Fruit fly (Drosophila melanogaster) whole organism, embryonic: ENCODE data around the gene Tango5.

Experiments
- Antp ChIP-seq: fragments of 200-800 bp; sonication (Bioruptor generic); optimal IDR thresholded peaks from 3 replicates; lab custom pipeline; 2016; ENCODE audit warnings: missing biosample characterization, missing genetic modification characterization
- Atf-2 ChIP-seq: fragments of 200-800 bp; sonication (Bioruptor generic); optimal IDR thresholded peaks from 2 replicates; lab custom pipeline; 2016; ENCODE audit warnings: missing biosample characterization, missing genetic modification characterization
- B-H1 ChIP-seq: fragments of 200-800 bp; sonication (Bioruptor generic); IDR thresholded peaks from 3 replicates; pipeline ENCODE4 v1.3.6; 2022; ENCODE audit warnings: missing biosample characterization, missing genetic modification characterization
- CG10959 ChIP-seq: fragments of 200-800 bp; sonication (Bioruptor generic); IDR thresholded peaks from 2 replicates; pipeline ENCODE4 v1.3.6; 2022; ENCODE audit warnings: missing biosample characterization, missing genetic modification characterization
- CG12155 ChIP-seq: fragments of 200-800 bp; sonication (Bioruptor generic); optimal IDR thresholded peaks from 3 replicates; lab custom pipeline; 2016; ENCODE audit warnings: missing biosample characterization, missing genetic modification characterization
- CG12391 ChIP-seq: fragments of 200-800 bp; sonication (Bioruptor generic); optimal IDR thresholded peaks from 3 replicates; lab custom pipeline; 2018; ENCODE audit warnings: missing biosample characterization, mild to moderate bottlenecking, missing genetic modification characterization, moderate library complexity
- CG13424 ChIP-seq: fragments of 200-800 bp; sonication (Bioruptor generic); optimal IDR thresholded peaks from 2 replicates; lab custom pipeline; 2019; ENCODE audit warnings: missing biosample characterization, mild to moderate bottlenecking, missing genetic modification characterization, moderate library complexity
- CG17829 ChIP-seq: fragments of 200-800 bp; optimal IDR thresholded peaks from 2 replicates; lab custom pipeline; 2019; ENCODE audit warnings: missing biosample characterization, mild to moderate bottlenecking, missing genetic modification characterization, moderate library complexity
- CG2116 ChIP-seq: fragments of 200-800 bp; sonication (Bioruptor generic); optimal IDR thresholded peaks from 3 replicates; lab custom pipeline; 2018; ENCODE audit warnings: missing biosample characterization, mild to moderate bottlenecking, missing genetic modification characterization
- CG2712 ChIP-seq: fragments of 200-800 bp; optimal IDR thresholded peaks from 3 replicates; lab custom pipeline; 2019; ENCODE audit warnings: missing biosample characterization, mild to moderate bottlenecking, missing genetic modification characterization, moderate library complexity
- CG3847 ChIP-seq: fragments of 200-800 bp; sonication (Bioruptor generic); IDR thresholded peaks from 2 replicates; pipeline ENCODE4 v1.3.6; 2022; ENCODE audit warnings: missing biosample characterization, missing genetic modification characterization
- CG4328 ChIP-seq: fragments of 200-800 bp; sonication (Bioruptor generic); optimal IDR thresholded peaks from 3 replicates; lab custom pipeline; 2017; ENCODE audit warnings: missing biosample characterization, missing genetic modification reagents, missing genetic modification characterization
- CG43689 ChIP-seq: fragments of 200-800 bp; sonication (Bioruptor generic); IDR thresholded peaks from 2 replicates; pipeline ENCODE4 v1.3.6; 2022; ENCODE audit warnings: missing biosample characterization, missing genetic modification characterization
- CG8290 ChIP-seq, 3 experiments: fragments of 200-800 bp; sonication (Bioruptor generic); optimal IDR thresholded peaks; 2 replicates each; lab custom pipeline; 2016 to 2019; ENCODE audit warnings: missing biosample characterization in 3 of 3, missing genetic modification characterization in 3 of 3, mild to moderate bottlenecking in 2 of 3, moderate library complexity in 1 of 3
- CG8388 ChIP-seq: fragments of 200-800 bp; sonication (Bioruptor generic); optimal IDR thresholded peaks from 2 replicates; lab custom pipeline; 2019; ENCODE audit warnings: missing biosample characterization, mild to moderate bottlenecking, missing genetic modification characterization, moderate library complexity
- Camta ChIP-seq: fragments of 200-800 bp; sonication (Bioruptor generic); optimal IDR thresholded peaks from 2 replicates; lab custom pipeline; 2016; ENCODE audit warnings: missing biosample characterization, missing genetic modification characterization
- D19B ChIP-seq: fragments of 200-800 bp; sonication (Bioruptor generic); optimal IDR thresholded peaks from 2 replicates; lab custom pipeline; 2017; ENCODE audit warnings: missing biosample characterization, mild to moderate bottlenecking, missing genetic modification characterization
- Dbx ChIP-seq: fragments of 200-800 bp; sonication (Bioruptor generic); IDR thresholded peaks from 3 replicates; pipeline ENCODE4 v1.3.6; 2022; ENCODE audit warnings: missing biosample characterization, missing genetic modification characterization
- Dfd ChIP-seq, 2 experiments: fragments of >200 bp; optimal IDR thresholded peaks; 2 replicates each; lab custom pipeline; 2017; ENCODE audit warnings: missing biosample characterization in 2 of 2, missing genetic modification characterization in 2 of 2
- E2f1 ChIP-seq: fragments of 200-800 bp; sonication (Bioruptor generic); IDR thresholded peaks from 2 replicates; pipeline ENCODE4 v1.3.6; 2022; ENCODE audit warnings: missing biosample characterization, missing genetic modification characterization
- Elba2 ChIP-seq: fragments of 200-800 bp; sonication (Bioruptor generic); optimal IDR thresholded peaks from 3 replicates; lab custom pipeline; 2016; ENCODE audit warnings: missing biosample characterization, missing genetic modification characterization
- Ets97D ChIP-seq: fragments of 200-800 bp; sonication (Bioruptor generic); optimal IDR thresholded peaks from 3 replicates; lab custom pipeline; 2016; ENCODE audit warnings: missing biosample characterization, missing genetic modification characterization
- Gug ChIP-seq: fragments of 200-800 bp; sonication (Bioruptor generic); IDR thresholded peaks from 4 replicates; pipeline ENCODE4 v1.3.6; 2022; ENCODE audit warnings: missing biosample characterization, missing genetic modification characterization
- HLH4C ChIP-seq: fragments of 200-800 bp; sonication (Bioruptor generic); IDR thresholded peaks from 3 replicates; pipeline ENCODE4 v1.3.6; 2022; ENCODE audit warnings: missing biosample characterization, missing genetic modification characterization; ENCODE audit not compliant: partially characterized antibody
- HLH54F ChIP-seq: fragments of 200-800 bp; sonication (Bioruptor generic); optimal IDR thresholded peaks from 3 replicates; lab custom pipeline; 2016; ENCODE audit warnings: missing biosample characterization, missing genetic modification characterization
- Hr51 ChIP-seq, 2 experiments: fragments of 200-800 bp; sonication (Bioruptor generic); optimal IDR thresholded peaks; 2 replicates in 1 of 2; 3 replicates in 1 of 2; lab custom pipeline; 2016 to 2018; ENCODE audit warnings: missing biosample characterization in 2 of 2, missing genetic modification characterization in 2 of 2, mild to moderate bottlenecking in 1 of 2, moderate library complexity in 1 of 2
- Hr78 ChIP-seq, 2 experiments: fragments of 200-800 bp in 1 of 2; fragments of >200 bp in 1 of 2; sonication (Bioruptor generic) in 1 of 2; optimal IDR thresholded peaks; 2 replicates each; lab custom pipeline; 2017 to 2019; ENCODE audit warnings: missing biosample characterization in 2 of 2, missing genetic modification characterization in 2 of 2, mild to moderate bottlenecking in 1 of 2, moderate library complexity in 1 of 2
- Meics ChIP-seq: fragments of 200-800 bp; sonication (Bioruptor generic); optimal IDR thresholded peaks from 2 replicates; lab custom pipeline; 2017; ENCODE audit warnings: missing biosample characterization, mild to moderate bottlenecking, missing genetic modification characterization
- NK7.1 ChIP-seq: fragments of 200-800 bp; sonication (Bioruptor generic); optimal IDR thresholded peaks from 3 replicates; lab custom pipeline; 2016; ENCODE audit warnings: missing biosample characterization, missing genetic modification characterization
- Oli ChIP-seq: fragments of 200-800 bp; sonication (Bioruptor generic); optimal IDR thresholded peaks from 2 replicates; lab custom pipeline; 2018; ENCODE audit warnings: missing biosample characterization, mild to moderate bottlenecking, missing genetic modification characterization, moderate library complexity
- PHDP ChIP-seq: fragments of 200-800 bp; sonication (Bioruptor generic); optimal IDR thresholded peaks from 3 replicates; lab custom pipeline; 2018; ENCODE audit warnings: missing biosample characterization, mild to moderate bottlenecking, missing genetic modification characterization, moderate library complexity
- Sox100B ChIP-seq: fragments of 200-800 bp; sonication (Bioruptor generic); optimal IDR thresholded peaks from 3 replicates; lab custom pipeline; 2018; ENCODE audit warnings: missing biosample characterization, mild to moderate bottlenecking, missing genetic modification characterization
- TFAM ChIP-seq: fragments of 200-800 bp; sonication (Bioruptor generic); optimal IDR thresholded peaks from 2 replicates; lab custom pipeline; 2017; ENCODE audit warnings: missing biosample characterization, missing genetic modification characterization, inconsistent platforms
- Trl ChIP-seq, 3 experiments: fragments of >200 bp in 2 of 3; fragments of 200-800 bp in 1 of 3; sonication (Bioruptor generic) in 1 of 3; optimal IDR thresholded peaks; 2 replicates in 1 of 3; 3 replicates in 2 of 3; lab custom pipeline; 2016 to 2017; ENCODE audit warnings: missing biosample characterization in 1 of 3, missing genetic modification characterization in 1 of 3
- al ChIP-seq: fragments of 200-800 bp; sonication (Bioruptor generic); IDR thresholded peaks from 2 replicates; pipeline ENCODE4 v1.3.6; 2022; ENCODE audit warnings: missing biosample characterization, missing genetic modification characterization
- cas ChIP-seq: fragments of 200-800 bp; sonication (Bioruptor generic); IDR thresholded peaks from 2 replicates; pipeline ENCODE4 v1.3.6; 2022; ENCODE audit warnings: missing biosample characterization, missing genetic modification characterization
- chinmo ChIP-seq: fragments of 200-800 bp; sonication (Bioruptor generic); IDR thresholded peaks from 4 replicates; pipeline ENCODE4 v1.3.6; 2022; ENCODE audit warnings: missing biosample characterization, missing genetic modification characterization; ENCODE audit not compliant: partially characterized antibody
- crp ChIP-seq, 2 experiments: fragments of 200-800 bp; sonication (Bioruptor generic); optimal IDR thresholded peaks; 2 replicates in 1 of 2; 3 replicates in 1 of 2; lab custom pipeline; 2017; ENCODE audit warnings: missing biosample characterization in 2 of 2, missing genetic modification characterization in 2 of 2, mild to moderate bottlenecking in 1 of 2, moderate library complexity in 1 of 2
- dati ChIP-seq: fragments of 200-800 bp; sonication (Bioruptor generic); IDR thresholded peaks from 2 replicates; pipeline ENCODE4 v1.3.6; 2022; ENCODE audit warnings: missing biosample characterization, missing genetic modification characterization
- ems ChIP-seq: fragments of 200-800 bp; sonication (Bioruptor generic); optimal IDR thresholded peaks from 3 replicates; lab custom pipeline; 2016; ENCODE audit warnings: missing biosample characterization, missing genetic modification characterization
- eve ChIP-seq, 2 experiments: fragments of >200 bp; optimal IDR thresholded peaks; 2 replicates each; lab custom pipeline; 2017; ENCODE audit warnings: missing biosample characterization in 2 of 2, missing genetic modification characterization in 2 of 2
- lilli ChIP-seq: fragments of 200-800 bp; sonication (Bioruptor generic); optimal IDR thresholded peaks from 3 replicates; lab custom pipeline; 2016; ENCODE audit warnings: missing biosample characterization, missing genetic modification characterization
- org-1 ChIP-seq: fragments of 200-800 bp; sonication (Bioruptor generic); optimal IDR thresholded peaks from 2 replicates; lab custom pipeline; 2017; ENCODE audit warnings: missing biosample characterization, missing genetic modification characterization
- sens ChIP-seq: fragments of 200-800 bp; sonication (Bioruptor generic); peaks from one replicate; lab custom pipeline; 2016; ENCODE audit warnings: missing biosample characterization, missing genetic modification characterization
- so ChIP-seq: fragments of 200-800 bp; sonication (Bioruptor generic); IDR thresholded peaks from 3 replicates; pipeline ENCODE4 v1.3.6; 2022; ENCODE audit warnings: missing biosample characterization, missing genetic modification characterization
- sob ChIP-seq: fragments of 200-800 bp; sonication (Bioruptor generic); IDR thresholded peaks from 2 replicates; pipeline ENCODE4 v1.3.6; 2022; ENCODE audit warnings: missing biosample characterization, missing genetic modification characterization
- stwl ChIP-seq: fragments of 200-800 bp; sonication (Bioruptor generic); optimal IDR thresholded peaks from 3 replicates; lab custom pipeline; 2018; ENCODE audit warnings: missing biosample characterization, mild to moderate bottlenecking, missing genetic modification characterization, moderate library complexity
- tll ChIP-seq, 2 experiments: fragments of 200-800 bp in 1 of 2; fragments of >200 bp in 1 of 2; sonication (Bioruptor generic) in 1 of 2; optimal IDR thresholded peaks; 2 replicates each; lab custom pipeline; 2017 to 2019; ENCODE audit warnings: missing biosample characterization in 2 of 2, missing genetic modification characterization in 2 of 2, mild to moderate bottlenecking in 1 of 2, moderate library complexity in 1 of 2

Tango5 gene

dm6 chrX:10784812-10785638 lies 20.8 kb upstream of the Tango5 start (continued):
- TF ChIP-seq CG8290 (GFP tag; optimal IDR thresholded peaks at IDR 0.05; lab: Kevin White, UChicago) (no peak), CG8290 (tag; optimal IDR thresholded peaks at IDR 0.05; lab: Kevin White, UChicago) (no peak), Antp (GFP tag; lab: Kevin White, UChicago) (no peak), stwl (tag; lab: Kevin White, UChicago) (no peak), Meics (GFP tag; lab: Kevin White, UChicago) (peak; percentile 18), Camta (GFP tag; lab: Kevin White, UChicago) (no peak), HLH4C (GFP tag; lab: Robert Waterston, UW) (0 out of 3 replicates have a peak, but pooled peaks have one; percentile 33), CG4328 (peak; percentile 16), chinmo (0 out of 4 replicates have a peak, but pooled peaks have one; percentile 38), cas (GFP tag; lab: Robert Waterston, UW) (no peak), eve (GFP tag; optimal IDR thresholded peaks at IDR 0.05; lab: Kevin White, UChicago) (peak in 1 of 2 experiments; percentile 39), Atf-2 (GFP tag; lab: Kevin White, UChicago) (no peak), Hr51 (GFP tag; optimal IDR thresholded peaks at IDR 0.05; lab: Kevin White, UChicago) (peak in 1 of 2 experiments; percentile 48), CG2116 (GFP tag; lab: Kevin White, UChicago) (no peak), HLH54F (GFP tag; lab: Kevin White, UChicago) (no peak), Dfd (GFP tag; optimal IDR thresholded peaks at IDR 0.05; lab: Kevin White, UChicago) (no peak), CG17829 (tag; lab: Kevin White, UChicago) (no peak), Gug (GFP tag; lab: Robert Waterston, UW) (no peak), crp (GFP tag; optimal IDR thresholded peaks at IDR 0.05; lab: Kevin White, UChicago) (peak in 1 of 2 experiments; percentile 28), D19B (peak; percentile 9), B-H1 (GFP tag; lab: Robert Waterston, UW) (no peak), tll (GFP tag; optimal IDR thresholded peaks at IDR 0.05; lab: Kevin White, UChicago) (peak in 1 of 2 experiments; percentile 83), CG12391 (tag; lab: Kevin White, UChicago) (peak; percentile 17), dati (GFP tag; lab: Robert Waterston, UW) (no peak), CG13424 (tag; lab: Kevin White, UChicago) (peak; percentile 6), lilli (GFP tag; lab: Kevin White, UChicago) (peak; percentile 16), Oli (no peak), org-1 (GFP tag; lab: Kevin White, UChicago) (no peak), E2f1 (GFP tag; lab: Robert Waterston, UW) (peak; percentile 10; the same call in 1 of the 2 replicates), Trl (optimal IDR thresholded peaks at IDR 0.05; lab: Kevin White, UChicago) (peak in 1 of 2 experiments; percentile 52), Trl (GFP tag; optimal IDR thresholded peaks at IDR 0.05; lab: Kevin White, UChicago) (no peak), sens (peak; percentile 60), ems (GFP tag; lab: Kevin White, UChicago) (no peak), al (GFP tag; lab: Robert Waterston, UW) (0 out of 2 replicates have a peak, but pooled peaks have one; percentile 14), CG43689 (no peak), CG8388 (GFP tag; lab: Kevin White, UChicago) (peak; percentile 62), Ets97D (no peak)

- TF ChIP-seq Sox100B (GFP tag; lab: Kevin White, UChicago) (no peak), so (GFP tag; lab: Robert Waterston, UW) (no peak), CG12155 (GFP tag; lab: Kevin White, UChicago) (no peak), Hr78 (GFP tag; optimal IDR thresholded peaks at IDR 0.05; lab: Kevin White, UChicago) (no peak), PHDP (tag; lab: Kevin White, UChicago) (no peak), sob (GFP tag; lab: Robert Waterston, UW) (no peak), CG10959 (GFP tag; lab: Robert Waterston, UW) (no peak), Dbx (GFP tag; lab: Robert Waterston, UW) (no peak; the same call in 2 of the 3 replicates), Elba2 (GFP tag; lab: Kevin White, UChicago) (no peak), CG3847 (GFP tag; lab: Robert Waterston, UW) (no peak), TFAM (GFP tag; lab: Kevin White, UChicago) (no peak), CG4328 (no peak), NK7.1 (GFP tag; lab: Kevin White, UChicago) (no peak), CG2712 (tag; lab: Kevin White, UChicago) (no peak)
Observed at dm6 chrX:10784330-10784778, 20.1 kb upstream of the Tango5 start.
